1 worm cellular context compared by ENCODE assay signal in the genomic region with DNA sequence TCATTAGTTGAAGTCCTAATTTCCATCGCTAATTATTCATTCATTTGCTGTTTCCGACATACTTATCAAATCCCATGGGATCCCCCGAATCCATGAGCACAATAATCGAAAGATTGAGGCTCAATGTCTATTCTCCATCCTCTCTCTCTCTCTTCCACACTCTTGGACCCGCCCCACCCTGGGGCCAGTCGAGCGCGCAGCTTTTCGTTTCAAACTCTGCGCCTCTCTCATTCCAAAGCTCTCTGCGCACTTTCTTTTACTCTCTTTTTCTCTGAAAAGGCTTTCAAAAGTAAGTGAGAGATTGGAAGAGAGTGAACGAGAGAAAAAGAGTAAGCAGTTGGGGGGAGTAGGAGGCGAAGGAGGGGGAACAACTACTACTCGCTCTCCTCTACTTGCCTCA.
A peak's percentile ranks its signal among the peaks of the same experiment; 100 is the strongest.
TF ChIP-seq lines count a peak whose summit lies in the region.

A gene (plus strand): TSS at position 346 of the 400 bp plus-strand sequence.

TF ChIP-seq in whole organism, L1 larva, 84 proteins besides CTCF, POLR2A, EP300 and RAD21 (continued from another document):
- TF ChIP-seq nhr-19 (GFP tag; conservative IDR thresholded peaks at IDR 0.05; lab: Robert Waterston, UW) (peak; percentile 73), efl-3 (GFP tag; optimal IDR thresholded peaks at IDR 0.05; lab: Kevin White, UChicago) (no peak), skn-1 (tag; optimal IDR thresholded peaks at IDR 0.05; lab: Kevin White, UChicago) (peak; percentile 75), isw-1 (GFP tag; IDR thresholded peaks at IDR 0.05; lab: Robert Waterston, UW) (peak; percentile 64), nhr-28 (tag; optimal IDR thresholded peaks at IDR 0.05; lab: Kevin White, UChicago) (no peak)
